Fruit fly (Drosophila melanogaster) whole organism: Measurements from ENCODE around the gene CG11050.

Experiments used
- CG8478 ChIP-seq: fragments of >200 bp; optimal IDR thresholded peaks from 2 replicates; lab custom pipeline; 2018; ENCODE audit warnings: inconsistent platforms
- Dll ChIP-seq: fragments of >200 bp; optimal IDR thresholded peaks from 2 replicates; lab custom pipeline; 2017
- pan ChIP-seq: fragments of >200 bp; optimal IDR thresholded peaks from 2 replicates; lab custom pipeline; 2017
- psq ChIP-seq: fragments of >200 bp; optimal IDR thresholded peaks from 2 replicates; lab custom pipeline; 2017

DNA sequence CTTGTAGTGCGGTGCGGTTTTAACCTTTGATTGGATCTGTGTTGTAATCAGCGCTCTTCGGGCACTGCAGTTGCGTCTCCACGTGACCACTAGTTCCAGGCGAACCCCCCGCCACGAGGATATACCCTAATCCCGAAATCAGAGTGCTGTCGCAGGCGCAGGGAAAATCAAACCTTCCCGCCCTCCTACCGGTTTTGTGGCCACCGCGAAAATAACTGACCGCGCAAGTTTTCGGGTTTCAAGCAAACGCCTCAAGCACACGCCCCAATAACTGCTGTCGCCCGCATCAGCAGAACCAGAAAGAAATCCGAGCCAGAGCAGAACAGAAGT, 48.5 kb upstream of the CG11050 start:
- TF ChIP-seq psq (lab: Kevin White, UChicago), result no peak
- TF ChIP-seq CG8478 (lab: Kevin White, UChicago), result no peak
- TF ChIP-seq pan, result no peak
- no peak for TF ChIP-seq Dll (lab: Kevin White, UChicago)
